Fruit fly (Drosophila melanogaster) whole organism, adult: Measurements from ENCODE around the gene Dif.
A peak's percentile ranks its signal among the peaks of the same experiment; 100 is the strongest.

ENCODE experiments used
- CG11617 ChIP-seq: fragments of 200-800 bp; sonication (Bioruptor generic); optimal IDR thresholded peaks from 2 replicates; lab custom pipeline; 2017; ENCODE audit warnings: mild to moderate bottlenecking, missing biosample characterization, missing genetic modification reagents, missing genetic modification characterization
- CG12768 ChIP-seq: fragments of 200-800 bp; sonication (Bioruptor generic); optimal IDR thresholded peaks from 2 replicates; lab custom pipeline; 2017; ENCODE audit warnings: missing biosample characterization, missing genetic modification characterization, mild to moderate bottlenecking, moderate library complexity, missing genetic modification reagents
- CG14711 ChIP-seq: fragments of 200-800 bp; sonication (Bioruptor generic); optimal IDR thresholded peaks from 2 replicates; lab custom pipeline; 2018; ENCODE audit warnings: missing biosample characterization, mild to moderate bottlenecking, missing genetic modification characterization, moderate library complexity
- CG1620 ChIP-seq: fragments of 200-800 bp; sonication (Bioruptor generic); optimal IDR thresholded peaks from 2 replicates; lab custom pipeline; 2016; ENCODE audit warnings: missing biosample characterization, missing genetic modification characterization
- CG33017 ChIP-seq: fragments of 200-800 bp; sonication (Bioruptor generic); optimal IDR thresholded peaks from 2 replicates; lab custom pipeline; 2018; ENCODE audit warnings: missing biosample characterization, mild to moderate bottlenecking, missing genetic modification characterization, moderate library complexity
- CG5204 ChIP-seq: fragments of 200-800 bp; sonication (Bioruptor generic); optimal IDR thresholded peaks from 2 replicates; lab custom pipeline; 2016; ENCODE audit warnings: missing biosample characterization, missing genetic modification characterization
- CG7045 ChIP-seq: fragments of 200-800 bp; sonication (Bioruptor generic); optimal IDR thresholded peaks from 2 replicates; lab custom pipeline; 2017; ENCODE audit warnings: missing biosample characterization, mild to moderate bottlenecking, missing genetic modification characterization
- CG7101 ChIP-seq: fragments of 200-800 bp; sonication (Bioruptor generic); optimal IDR thresholded peaks from 2 replicates; lab custom pipeline; 2018; ENCODE audit warnings: missing biosample characterization, mild to moderate bottlenecking, missing genetic modification characterization, moderate library complexity
- Clk ChIP-seq: fragments of 200-800 bp; sonication (Bioruptor generic); optimal IDR thresholded peaks from 2 replicates; lab custom pipeline; 2017; ENCODE audit warnings: missing biosample characterization, missing genetic modification characterization
- Crg-1 ChIP-seq: fragments of 200-800 bp; sonication (Bioruptor generic); optimal IDR thresholded peaks from 2 replicates; lab custom pipeline; 2016; ENCODE audit warnings: missing biosample characterization, missing genetic modification characterization
- Hr96 ChIP-seq: fragments of 200-800 bp; sonication (Bioruptor generic); optimal IDR thresholded peaks from 2 replicates; lab custom pipeline; 2016; ENCODE audit warnings: missing biosample characterization, missing genetic modification characterization
- Mnt ChIP-seq: fragments of 200-800 bp; sonication (Bioruptor generic); optimal IDR thresholded peaks from 2 replicates; lab custom pipeline; 2016; ENCODE audit warnings: missing biosample characterization, mild to moderate bottlenecking, missing genetic modification characterization
- bab1 ChIP-seq: fragments of 200-800 bp; sonication (Bioruptor generic); optimal IDR thresholded peaks from 3 replicates; lab custom pipeline; 2019; ENCODE audit warnings: missing biosample characterization, mild to moderate bottlenecking, missing genetic modification characterization, moderate library complexity
- cic ChIP-seq: fragments of 200-800 bp; sonication (Bioruptor generic); optimal IDR thresholded peaks from 2 replicates; lab custom pipeline; 2017; ENCODE audit warnings: missing biosample characterization, mild to moderate bottlenecking, missing genetic modification characterization, moderate library complexity
- cnc ChIP-seq, 2 experiments: fragments of >200 bp; optimal IDR thresholded peaks; 2 replicates each; lab custom pipeline; 2017
- kay ChIP-seq: fragments of 200-800 bp; sonication (Bioruptor generic); peaks from one replicate; lab custom pipeline; 2016; ENCODE audit warnings: missing biosample characterization, missing genetic modification characterization, borderline replicate concordance
- ovo ChIP-seq: fragments of 200-800 bp; sonication (Bioruptor generic); optimal IDR thresholded peaks from 2 replicates; lab custom pipeline; 2016; ENCODE audit warnings: missing biosample characterization, missing genetic modification characterization
- pad ChIP-seq: fragments of 200-800 bp; sonication (Bioruptor generic); optimal IDR thresholded peaks from 3 replicates; lab custom pipeline; 2017; ENCODE audit warnings: missing biosample characterization, missing genetic modification characterization, mild to moderate bottlenecking, moderate library complexity, missing genetic modification reagents
- tj ChIP-seq: fragments of 200-800 bp; sonication (Bioruptor generic); optimal IDR thresholded peaks from 3 replicates; lab custom pipeline; 2017; ENCODE audit warnings: missing biosample characterization, mild to moderate bottlenecking, missing genetic modification characterization, moderate library complexity
- toe ChIP-seq: fragments of 200-800 bp; sonication (Bioruptor generic); optimal IDR thresholded peaks from 2 replicates; lab custom pipeline; 2016; ENCODE audit warnings: missing biosample characterization, missing genetic modification characterization

Dif gene

dm6 chr2L:17389104-17389503 is 43.9 kb downstream of the Dif start:
- TF ChIP-seq kay (GFP tag; lab: Kevin White, UChicago) = no peak
- peak; percentile 76 for TF ChIP-seq cic (GFP tag; lab: Kevin White, UChicago)
- TF ChIP-seq tj (GFP tag; lab: Kevin White, UChicago) = peak; percentile 24
- TF ChIP-seq Clk (GFP tag; lab: Kevin White, UChicago) = no peak
- TF ChIP-seq CG7101 (tag; lab: Kevin White, UChicago) = peak; percentile 27
- no peak for TF ChIP-seq CG1620 (GFP tag; lab: Kevin White, UChicago)
- peak; percentile 69 for TF ChIP-seq CG12768 (GFP tag; lab: Kevin White, UChicago)
- no peak for TF ChIP-seq CG11617
- no peak for TF ChIP-seq Crg-1 (GFP tag; lab: Kevin White, UChicago)
- TF ChIP-seq pad = no peak
- no peak for TF ChIP-seq ovo (GFP tag; lab: Kevin White, UChicago)
- no peak for TF ChIP-seq cnc (optimal IDR thresholded peaks at IDR 0.05; lab: Kevin White, UChicago)
- peak; percentile 36 for TF ChIP-seq CG7045 (GFP tag; lab: Kevin White, UChicago)
- TF ChIP-seq Hr96 (GFP tag; lab: Kevin White, UChicago) = no peak
- TF ChIP-seq CG33017 (tag; lab: Kevin White, UChicago) = peak; percentile 44
- TF ChIP-seq CG5204 (GFP tag; lab: Kevin White, UChicago) = no peak
- TF ChIP-seq bab1 (GFP tag; lab: Kevin White, UChicago) = peak; percentile 53
- peak; percentile 53 for TF ChIP-seq Mnt (GFP tag; lab: Kevin White, UChicago)
- TF ChIP-seq CG14711 (tag; lab: Kevin White, UChicago) = no peak
- no peak for TF ChIP-seq toe

dm6 chr2L:17387735-17388367 is 45.1 kb downstream of the Dif start:
- TF ChIP-seq pad (peak; percentile 1), Crg-1 (GFP tag; lab: Kevin White, UChicago) (peak; percentile 19), cnc (optimal IDR thresholded peaks at IDR 0.05; lab: Kevin White, UChicago) (no peak), Mnt (GFP tag; lab: Kevin White, UChicago) (peak; percentile 12), ovo (GFP tag; lab: Kevin White, UChicago) (no peak), CG7101 (tag; lab: Kevin White, UChicago) (peak; percentile 44), cic (GFP tag; lab: Kevin White, UChicago) (peak; percentile 55), CG12768 (GFP tag; lab: Kevin White, UChicago) (peak; percentile 18), kay (GFP tag; lab: Kevin White, UChicago) (peak; percentile 51)

dm6 chr2L:17385221-17385529 is 47.8 kb downstream of the Dif start:
- TF ChIP-seq CG33017 (tag; lab: Kevin White, UChicago) = peak; percentile 35
- no peak for TF ChIP-seq Clk (GFP tag; lab: Kevin White, UChicago)
- TF ChIP-seq CG1620 (GFP tag; lab: Kevin White, UChicago) = peak; percentile 31
- no peak for TF ChIP-seq CG12768 (GFP tag; lab: Kevin White, UChicago)
- TF ChIP-seq cnc (optimal IDR thresholded peaks at IDR 0.05; lab: Kevin White, UChicago) = no peak
- TF ChIP-seq bab1 (GFP tag; lab: Kevin White, UChicago) = peak; percentile 23
- peak; percentile 66 for TF ChIP-seq tj (GFP tag; lab: Kevin White, UChicago)
- TF ChIP-seq ovo (GFP tag; lab: Kevin White, UChicago) = peak; percentile 61
- no peak for TF ChIP-seq Hr96 (GFP tag; lab: Kevin White, UChicago)
- peak; percentile 18 for TF ChIP-seq cic (GFP tag; lab: Kevin White, UChicago)
- TF ChIP-seq Crg-1 (GFP tag; lab: Kevin White, UChicago) = no peak
- no peak for TF ChIP-seq pad
- no peak for TF ChIP-seq Mnt (GFP tag; lab: Kevin White, UChicago)
- no peak for TF ChIP-seq CG7101 (tag; lab: Kevin White, UChicago)
- peak; percentile 10 for TF ChIP-seq CG5204 (GFP tag; lab: Kevin White, UChicago)
- TF ChIP-seq CG14711 (tag; lab: Kevin White, UChicago) = no peak
- peak; percentile 44 for TF ChIP-seq toe
- TF ChIP-seq CG7045 (GFP tag; lab: Kevin White, UChicago) = peak; percentile 41
- peak; percentile 84 for TF ChIP-seq kay (GFP tag; lab: Kevin White, UChicago)
- TF ChIP-seq CG11617 = peak; percentile 67

dm6 chr2L:17384331-17385220 is 48.4 kb downstream of the Dif start, which contains the start of gene CLIP-190:
TSS of gene CLIP-190 (plus strand) at chr2L:17384700.
- TF ChIP-seq Clk (GFP tag; lab: Kevin White, UChicago) = no peak
- no peak for TF ChIP-seq Hr96 (GFP tag; lab: Kevin White, UChicago)
- TF ChIP-seq kay (GFP tag; lab: Kevin White, UChicago) = peak; percentile 90
- no peak for TF ChIP-seq ovo (GFP tag; lab: Kevin White, UChicago)
- no peak for TF ChIP-seq bab1 (GFP tag; lab: Kevin White, UChicago)
- no peak for TF ChIP-seq CG11617
- TF ChIP-seq CG7101 (tag; lab: Kevin White, UChicago) = no peak
- peak; percentile 26 for TF ChIP-seq CG5204 (GFP tag; lab: Kevin White, UChicago)
- peak; percentile 45 for TF ChIP-seq toe
- peak; percentile 2 for TF ChIP-seq Crg-1 (GFP tag; lab: Kevin White, UChicago)
- no peak for TF ChIP-seq CG12768 (GFP tag; lab: Kevin White, UChicago)
- no peak for TF ChIP-seq pad
- no peak for TF ChIP-seq cic (GFP tag; lab: Kevin White, UChicago)
- TF ChIP-seq CG33017 (tag; lab: Kevin White, UChicago) = no peak
